Fruit fly (Drosophila melanogaster): ENCODE results near the gene robl22E.

The robl22E gene

dm6 chr2L:2252241-2252640, 38.3 kb downstream of the robl22E start, which contains the start of gene CG17239:
Gene CG17239, minus strand, starts transcription at chr2L:2252341.
- TF ChIP-seq Pif1B (GFP tag; optimal IDR thresholded peaks at IDR 0.05) (no peak), D1 (tag; optimal IDR thresholded peaks at IDR 0.05) (no peak), fd96Ca (GFP tag; IDR thresholded peaks at IDR 0.05) (no peak), CG8159 (tag; optimal IDR thresholded peaks at IDR 0.05) (no peak), Snoo (tag; optimal IDR thresholded peaks at IDR 0.05) (no peak), CG34367 (tag; optimal IDR thresholded peaks at IDR 0.05) (no peak), CG13204 (GFP tag; optimal IDR thresholded peaks at IDR 0.05) (no peak)

DNA sequence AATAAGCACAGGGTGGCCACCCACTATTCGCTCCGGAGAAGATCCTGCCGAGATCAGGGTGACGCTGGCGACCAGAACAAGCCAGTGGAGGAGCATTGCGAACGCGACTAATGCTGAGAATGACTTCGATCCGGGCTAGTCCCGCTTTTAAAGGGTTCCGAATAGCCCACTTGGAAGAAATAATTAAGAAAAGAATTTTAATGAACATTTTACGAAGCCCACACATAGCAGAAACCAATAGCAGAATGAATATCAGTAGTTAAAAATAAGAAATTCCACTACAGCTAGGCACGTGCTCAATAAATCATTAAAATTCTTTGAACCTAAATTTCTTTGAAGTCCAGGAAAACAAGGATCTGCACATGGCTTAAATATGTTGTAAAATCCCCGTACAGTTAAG, 39.4 kb downstream of the robl22E start, which contains the start of gene Ser12:
Ser12 (minus strand) TSS at position 101 of the 400 bp plus-strand sequence.
- no peak for TF ChIP-seq gl (tag; optimal IDR thresholded peaks at IDR 0.05)
- TF ChIP-seq CG15710 (tag; optimal IDR thresholded peaks at IDR 0.05), result no peak
- no peak for TF ChIP-seq Pif1B (GFP tag; optimal IDR thresholded peaks at IDR 0.05)
- no peak for TF ChIP-seq CG4496 (GFP tag; IDR thresholded peaks at IDR 0.05)
- TF ChIP-seq EcR (GFP tag; optimal IDR thresholded peaks at IDR 0.05), result no peak
- no peak for TF ChIP-seq CG13204 (GFP tag; optimal IDR thresholded peaks at IDR 0.05)
- no peak for TF ChIP-seq CG32121 (GFP tag; IDR thresholded peaks at IDR 0.05)
- no peak for TF ChIP-seq D1 (tag; optimal IDR thresholded peaks at IDR 0.05)
- no peak for TF ChIP-seq CG8159 (tag; optimal IDR thresholded peaks at IDR 0.05)
- TF ChIP-seq CG8301 (tag; optimal IDR thresholded peaks at IDR 0.05), result no peak
- no peak for TF ChIP-seq CG34367 (tag; optimal IDR thresholded peaks at IDR 0.05)
- TF ChIP-seq Ets98B (GFP tag; IDR thresholded peaks at IDR 0.05), result no peak
- TF ChIP-seq CG14655 (GFP tag; optimal IDR thresholded peaks at IDR 0.05), result no peak
- TF ChIP-seq CG12605 (GFP tag; IDR thresholded peaks at IDR 0.05), result no peak
- TF ChIP-seq CG9948 (tag; optimal IDR thresholded peaks at IDR 0.05), result no peak

DNA sequence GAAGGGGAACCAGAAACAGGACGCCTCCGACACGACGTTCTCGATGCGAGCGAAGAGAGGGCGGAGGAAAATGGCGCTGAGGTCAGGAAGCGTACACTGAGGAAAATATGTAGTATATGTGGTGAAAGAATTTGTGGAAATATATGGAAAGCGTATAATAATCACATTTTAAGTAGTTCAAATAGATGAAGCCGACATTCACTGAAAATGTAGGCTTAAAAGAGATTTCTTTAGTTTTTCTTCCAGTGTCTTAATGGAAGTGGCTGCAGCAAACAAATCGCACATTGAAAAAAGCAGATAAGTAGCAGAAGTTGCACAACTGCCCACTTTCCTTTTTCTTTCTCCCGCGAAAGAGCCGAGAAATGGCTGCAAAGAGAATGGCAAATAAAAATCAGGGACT, 41.0 kb downstream of the robl22E start:
- TF ChIP-seq CG15710 (tag; optimal IDR thresholded peaks at IDR 0.05) (no peak), rn (GFP tag; IDR thresholded peaks at IDR 0.05) (no peak), D1 (tag; optimal IDR thresholded peaks at IDR 0.05) (no peak), CG12605 (GFP tag; IDR thresholded peaks at IDR 0.05) (no peak), EcR (GFP tag; optimal IDR thresholded peaks at IDR 0.05) (no peak), CG4496 (GFP tag; IDR thresholded peaks at IDR 0.05) (no peak), CG13204 (GFP tag; optimal IDR thresholded peaks at IDR 0.05) (no peak), CG8301 (tag; optimal IDR thresholded peaks at IDR 0.05) (no peak), CG8159 (tag; optimal IDR thresholded peaks at IDR 0.05) (peak; percentile 36), CG14655 (GFP tag; optimal IDR thresholded peaks at IDR 0.05) (no peak), Ets98B (GFP tag; IDR thresholded peaks at IDR 0.05) (no peak), CG10348 (GFP tag; IDR thresholded peaks at IDR 0.05) (no peak), fd96Ca (GFP tag; IDR thresholded peaks at IDR 0.05) (0 out of 3 replicates have a peak, but pooled peaks have one; percentile 25), Snoo (tag; optimal IDR thresholded peaks at IDR 0.05) (no peak), Pif1B (GFP tag; optimal IDR thresholded peaks at IDR 0.05) (no peak), CG32121 (GFP tag; IDR thresholded peaks at IDR 0.05) (no peak)

DNA sequence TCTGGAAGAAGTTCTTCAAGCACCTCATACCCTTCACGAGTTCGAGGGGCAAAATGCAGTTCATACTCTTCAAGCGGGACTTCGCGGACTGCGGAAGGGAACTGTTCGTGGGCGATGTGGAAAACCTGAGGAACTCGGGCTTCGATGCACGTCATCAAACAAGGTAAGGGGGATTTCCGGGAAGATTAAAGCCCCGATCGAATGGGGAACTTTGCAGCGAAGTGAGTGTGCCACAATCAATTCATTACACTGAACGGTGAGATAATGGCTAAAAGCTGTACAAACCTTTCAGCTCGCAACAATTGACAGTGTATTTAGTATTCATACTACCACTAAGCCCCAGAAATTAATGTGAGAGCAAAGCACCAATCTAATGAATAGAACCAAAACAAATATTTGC, 47.8 kb downstream of the robl22E start:
- TF ChIP-seq CG10348 (GFP tag; IDR thresholded peaks at IDR 0.05) (no peak), Ets98B (GFP tag; IDR thresholded peaks at IDR 0.05) (no peak), CG13204 (GFP tag; optimal IDR thresholded peaks at IDR 0.05) (no peak), CG12605 (GFP tag; IDR thresholded peaks at IDR 0.05) (no peak), CG14655 (GFP tag; optimal IDR thresholded peaks at IDR 0.05) (no peak), CG15710 (tag; optimal IDR thresholded peaks at IDR 0.05) (no peak), CG4496 (GFP tag; IDR thresholded peaks at IDR 0.05) (no peak), CG34367 (tag; optimal IDR thresholded peaks at IDR 0.05) (no peak), CG32121 (GFP tag; IDR thresholded peaks at IDR 0.05) (no peak), fd96Ca (GFP tag; IDR thresholded peaks at IDR 0.05) (no peak), CG8301 (tag; optimal IDR thresholded peaks at IDR 0.05) (no peak), Snoo (tag; optimal IDR thresholded peaks at IDR 0.05) (no peak), CG17806 (tag; optimal IDR thresholded peaks at IDR 0.05) (no peak), rn (GFP tag; IDR thresholded peaks at IDR 0.05) (no peak), gl (tag; optimal IDR thresholded peaks at IDR 0.05) (no peak), Pif1A (GFP tag; optimal IDR thresholded peaks at IDR 0.05) (no peak), CG9948 (tag; optimal IDR thresholded peaks at IDR 0.05) (no peak)

dm6 chr2L:2242139-2242538, 48.4 kb downstream of the robl22E start, which contains the start of gene CG4267:
Gene CG4267, plus strand, starts transcription at chr2L:2242378.
- TF ChIP-seq CG14655 (GFP tag; optimal IDR thresholded peaks at IDR 0.05), result no peak
- no peak for TF ChIP-seq CG9948 (tag; optimal IDR thresholded peaks at IDR 0.05)
- 0 out of 2 replicates have a peak, but pooled peaks have one; percentile 12 for TF ChIP-seq CG32121 (GFP tag; IDR thresholded peaks at IDR 0.05)
- TF ChIP-seq Ets98B (GFP tag; IDR thresholded peaks at IDR 0.05), result peak; percentile 20; the same call in 1 of the 2 replicates
- TF ChIP-seq fd96Ca (GFP tag; IDR thresholded peaks at IDR 0.05), result peak; percentile 52; the same call in 1 of the 3 replicates
- TF ChIP-seq CG12605 (GFP tag; IDR thresholded peaks at IDR 0.05), result no peak
- no peak for TF ChIP-seq CG8159 (tag; optimal IDR thresholded peaks at IDR 0.05)
- TF ChIP-seq CG13204 (GFP tag; optimal IDR thresholded peaks at IDR 0.05), result no peak
- TF ChIP-seq rn (GFP tag; IDR thresholded peaks at IDR 0.05), result no peak
- no peak for TF ChIP-seq CG15710 (tag; optimal IDR thresholded peaks at IDR 0.05)
- TF ChIP-seq CG8301 (tag; optimal IDR thresholded peaks at IDR 0.05), result no peak
- TF ChIP-seq gl (tag; optimal IDR thresholded peaks at IDR 0.05), result no peak
- TF ChIP-seq Pif1A (GFP tag; optimal IDR thresholded peaks at IDR 0.05), result no peak
- TF ChIP-seq CG17806 (tag; optimal IDR thresholded peaks at IDR 0.05), result no peak
- TF ChIP-seq CG10348 (GFP tag; IDR thresholded peaks at IDR 0.05), result 0 out of 2 replicates have a peak, but pooled peaks have one; percentile 23
- TF ChIP-seq Snoo (tag; optimal IDR thresholded peaks at IDR 0.05), result no peak
- peak; percentile 74 for TF ChIP-seq EcR (GFP tag; optimal IDR thresholded peaks at IDR 0.05)
- no peak for TF ChIP-seq CG34367 (tag; optimal IDR thresholded peaks at IDR 0.05)
- TF ChIP-seq D1 (tag; optimal IDR thresholded peaks at IDR 0.05), result no peak
- no peak for TF ChIP-seq Pif1B (GFP tag; optimal IDR thresholded peaks at IDR 0.05)
- peak; percentile 67 for TF ChIP-seq CG4496 (GFP tag; IDR thresholded peaks at IDR 0.05)

DNA sequence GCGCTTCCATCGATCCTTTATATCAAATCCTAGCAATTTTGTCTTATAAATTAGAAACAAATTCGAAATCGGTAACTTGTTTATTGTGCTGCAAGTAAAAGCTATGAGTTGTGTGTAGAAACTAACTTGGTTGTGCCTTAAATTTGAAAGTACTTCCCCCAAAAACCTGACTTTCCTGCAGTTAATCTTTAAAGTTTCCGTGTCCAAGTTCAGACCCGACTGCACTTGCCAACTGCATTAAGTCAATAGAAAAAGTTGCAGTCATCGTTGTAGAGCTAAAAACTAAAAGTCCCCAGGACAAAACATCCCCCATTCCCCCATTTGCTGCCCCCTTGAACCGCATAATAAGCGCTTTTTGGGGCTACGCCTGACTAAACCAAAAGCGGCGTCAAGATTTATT, 50.0 kb downstream of the robl22E start, which contains the start of gene Tengl1:
Tengl1 (minus strand) TSS at position 101 of the 400 bp plus-strand sequence.
- no peak for TF ChIP-seq EcR (GFP tag; optimal IDR thresholded peaks at IDR 0.05)
- no peak for TF ChIP-seq CG32121 (GFP tag; IDR thresholded peaks at IDR 0.05)
- TF ChIP-seq Pif1B (GFP tag; optimal IDR thresholded peaks at IDR 0.05), result no peak
- no peak for TF ChIP-seq Snoo (tag; optimal IDR thresholded peaks at IDR 0.05)
- TF ChIP-seq CG10348 (GFP tag; IDR thresholded peaks at IDR 0.05), result no peak
- TF ChIP-seq CG15710 (tag; optimal IDR thresholded peaks at IDR 0.05), result no peak
